Worm (Caenorhabditis elegans): ENCODE data around the gene efl-2.

- TF ChIP-seq attf-5 (GFP tag; optimal IDR thresholded peaks at IDR 0.05) (no peak), somi-1 (GFP tag; optimal IDR thresholded peaks at IDR 0.05) (no peak), mcd-1 (GFP tag; IDR thresholded peaks at IDR 0.05) (no peak), efl-1 (GFP tag; optimal IDR thresholded peaks at IDR 0.05) (no peak), akir-1 (GFP tag; optimal IDR thresholded peaks at IDR 0.05) (no peak), let-526 (GFP tag; IDR thresholded peaks at IDR 0.05) (no peak)
These were observed 38.4 kb downstream of the efl-2 start for ce11 chrII:13444307-13444706.

Measured in whole organism, young adult.